Fruit fly (Drosophila melanogaster) whole organism, wandering third instar larva: ENCODE data around the gene Spn28Db.

Experiments used
- Abd-B ChIP-seq: fragments of >200 bp; optimal IDR thresholded peaks from 2 replicates; lab custom pipeline; 2017; ENCODE audit warnings: missing biosample characterization, missing genetic modification characterization
- CG32264 ChIP-seq: fragments of 200-800 bp; sonication (Bioruptor generic); optimal IDR thresholded peaks from 2 replicates; lab custom pipeline; 2016; ENCODE audit warnings: missing biosample characterization, missing genetic modification characterization
- CG9705 ChIP-seq: fragments of 200-800 bp; sonication (Bioruptor generic); optimal IDR thresholded peaks from 2 replicates; lab custom pipeline; 2018; ENCODE audit warnings: missing biosample characterization, mild to moderate bottlenecking, missing genetic modification characterization
- CrebA ChIP-seq: fragments of 200-800 bp; sonication (Bioruptor generic); optimal IDR thresholded peaks from 2 replicates; lab custom pipeline; 2016; ENCODE audit warnings: missing biosample characterization, mild to moderate bottlenecking, missing genetic modification characterization, borderline replicate concordance
- Dfd ChIP-seq: fragments of >200 bp; optimal IDR thresholded peaks from 2 replicates; lab custom pipeline; 2017; ENCODE audit warnings: missing biosample characterization, missing genetic modification characterization
- Dif ChIP-seq: fragments of 200-275, 200-300 bp; sonication (Bioruptor generic); optimal IDR thresholded peaks from 2 replicates; lab custom pipeline; 2018; ENCODE audit warnings: missing biosample characterization, missing genetic modification characterization; ENCODE audit not compliant: partially characterized antibody
- GATAd ChIP-seq: sonication (Bioruptor generic); optimal IDR thresholded peaks from 2 replicates; lab custom pipeline; 2016; ENCODE audit warnings: missing biosample characterization, missing genetic modification characterization
- HLH106 ChIP-seq: fragments of 200-800 bp; optimal IDR thresholded peaks from 3 replicates; lab custom pipeline; 2019; ENCODE audit warnings: missing biosample characterization, mild to moderate bottlenecking, missing genetic modification characterization, moderate library complexity
- Hnf4 ChIP-seq: fragments of 200-800 bp; sonication (Bioruptor generic); optimal IDR thresholded peaks from 2 replicates; lab custom pipeline; 2016; ENCODE audit warnings: missing biosample characterization, mild to moderate bottlenecking, missing genetic modification characterization
- Hr78 ChIP-seq: fragments of >200 bp; optimal IDR thresholded peaks from 2 replicates; lab custom pipeline; 2017; ENCODE audit warnings: missing biosample characterization, missing genetic modification characterization
- Hr83 ChIP-seq: fragments of 200-300 bp; sonication (Bioruptor generic); optimal IDR thresholded peaks from 2 replicates; lab custom pipeline; 2016; ENCODE audit warnings: missing biosample characterization, mild to moderate bottlenecking, missing genetic modification characterization, moderate library complexity; ENCODE audit not compliant: poor library complexity, severe bottlenecking
- Jra ChIP-seq: sonication (Bioruptor generic); optimal IDR thresholded peaks from 2 replicates; lab custom pipeline; 2016; ENCODE audit warnings: missing biosample characterization, missing genetic modification characterization
- Mio ChIP-seq: sonication (Bioruptor generic); optimal IDR thresholded peaks from 2 replicates; lab custom pipeline; 2016; ENCODE audit warnings: missing biosample characterization, missing genetic modification characterization
- Myc ChIP-seq: fragments of >200 bp; optimal IDR thresholded peaks from 2 replicates; lab custom pipeline; 2017
- N ChIP-seq: fragments of >200 bp; optimal IDR thresholded peaks from 2 replicates; lab custom pipeline; 2018; ENCODE audit warnings: missing biosample characterization, missing external identifiers, missing genetic modification characterization
- OdsH ChIP-seq: fragments of 200-800 bp; sonication (Bioruptor generic); optimal IDR thresholded peaks from 2 replicates; lab custom pipeline; 2016; ENCODE audit warnings: missing biosample characterization, mild to moderate bottlenecking, missing genetic modification characterization
- Rel ChIP-seq, 2 experiments: fragments of 200-800 bp; sonication (Bioruptor generic) in 1 of 2; optimal IDR thresholded peaks; 2 replicates in 1 of 2; 3 replicates in 1 of 2; lab custom pipeline; 2016 to 2019; ENCODE audit warnings: mild to moderate bottlenecking in 2 of 2, missing biosample characterization in 2 of 2, missing genetic modification characterization in 2 of 2, moderate library complexity in 1 of 2
- Sp1 ChIP-seq: fragments of 200-800 bp; sonication (Bioruptor generic); optimal IDR thresholded peaks from 3 replicates; lab custom pipeline; 2019; ENCODE audit warnings: missing biosample characterization, mild to moderate bottlenecking, missing genetic modification characterization, moderate library complexity
- Vsx2 ChIP-seq: fragments of 200-300, 225-300 bp; sonication (Bioruptor generic); optimal IDR thresholded peaks from 2 replicates; lab custom pipeline; 2018; ENCODE audit warnings: missing biosample characterization, missing genetic modification characterization; ENCODE audit not compliant: partially characterized antibody
- br ChIP-seq: fragments of 200-800 bp; sonication (Bioruptor generic); optimal IDR thresholded peaks from 2 replicates; lab custom pipeline; 2016; ENCODE audit warnings: missing biosample characterization, missing genetic modification characterization
- brk ChIP-seq: fragments of 200-800 bp; sonication (Bioruptor generic); optimal IDR thresholded peaks from 2 replicates; lab custom pipeline; 2016; ENCODE audit warnings: missing biosample characterization, mild to moderate bottlenecking, missing genetic modification characterization
- dl ChIP-seq, 2 experiments: fragments of 175-275, 200-275 bp in 1 of 2; fragments of 200-275 bp in 1 of 2; sonication (Bioruptor generic); optimal IDR thresholded peaks; lab custom pipeline; 2018; ENCODE audit warnings: mild to moderate bottlenecking in 2 of 2, missing biosample characterization in 2 of 2, missing genetic modification characterization in 2 of 2, moderate library complexity in 2 of 2; ENCODE audit not compliant: partially characterized antibody in 2 of 2, insufficient read depth in 1 of 2
- dmrt93B ChIP-seq: fragments of 200-800 bp; sonication (Bioruptor generic); optimal IDR thresholded peaks from 2 replicates; lab custom pipeline; 2018; ENCODE audit warnings: missing biosample characterization, mild to moderate bottlenecking, missing genetic modification characterization
- dsf ChIP-seq: sonication (Bioruptor generic); optimal IDR thresholded peaks from 2 replicates; lab custom pipeline; 2016; ENCODE audit warnings: missing biosample characterization, missing genetic modification characterization, borderline replicate concordance
- ey ChIP-seq: fragments of 200-800 bp; sonication (Bioruptor generic); optimal IDR thresholded peaks from 2 replicates; lab custom pipeline; 2016; ENCODE audit warnings: missing biosample characterization, missing genetic modification characterization
- foxo ChIP-seq, 2 experiments: fragments of 200-800 bp; sonication (Bioruptor generic); optimal IDR thresholded peaks; 2 replicates in 1 of 2; 3 replicates in 1 of 2; lab custom pipeline; 2016 to 2017; ENCODE audit warnings: missing biosample characterization in 2 of 2, missing genetic modification characterization in 2 of 2
- fru ChIP-seq: fragments of 200-800 bp; sonication (Bioruptor generic); optimal IDR thresholded peaks from 3 replicates; lab custom pipeline; 2016; ENCODE audit warnings: missing biosample characterization, mild to moderate bottlenecking, missing genetic modification characterization
- h ChIP-seq: fragments of 200-800 bp; sonication (Bioruptor generic); optimal IDR thresholded peaks from 3 replicates; lab custom pipeline; 2016; ENCODE audit warnings: missing biosample characterization, mild to moderate bottlenecking, missing genetic modification characterization
- jim ChIP-seq: fragments of 175-275, 200-325 bp; sonication (Bioruptor generic); optimal IDR thresholded peaks from 2 replicates; lab custom pipeline; 2016; ENCODE audit warnings: missing biosample characterization, mild to moderate bottlenecking, missing genetic modification characterization
- lola ChIP-seq: fragments of >200 bp; optimal IDR thresholded peaks from 2 replicates; lab custom pipeline; 2017; ENCODE audit warnings: missing biosample characterization, missing genetic modification characterization
- pan ChIP-seq: fragments of >200 bp; optimal IDR thresholded peaks from 2 replicates; lab custom pipeline; 2017
- psq ChIP-seq: fragments of 200-800 bp; sonication (Bioruptor generic); optimal IDR thresholded peaks from 3 replicates; lab custom pipeline; 2017; ENCODE audit warnings: missing biosample characterization, mild to moderate bottlenecking, missing genetic modification characterization, moderate library complexity
- rgr ChIP-seq: fragments of 200-800 bp; sonication (Bioruptor generic); optimal IDR thresholded peaks from 3 replicates; lab custom pipeline; 2016; ENCODE audit warnings: missing biosample characterization, mild to moderate bottlenecking, missing genetic modification characterization
- sage ChIP-seq: fragments of 200-800 bp; sonication (Bioruptor generic); optimal IDR thresholded peaks from 2 replicates; lab custom pipeline; 2016; ENCODE audit warnings: missing biosample characterization, mild to moderate bottlenecking, missing genetic modification characterization
- sv ChIP-seq: fragments of 200-800 bp; sonication (Bioruptor generic); optimal IDR thresholded peaks from 3 replicates; lab custom pipeline; 2016; ENCODE audit warnings: missing biosample characterization, missing genetic modification characterization
- tai ChIP-seq: sonication (Bioruptor generic); optimal IDR thresholded peaks from 2 replicates; lab custom pipeline; 2016; ENCODE audit warnings: missing biosample characterization, missing genetic modification characterization
- usp ChIP-seq: fragments of >200 bp; optimal IDR thresholded peaks from 2 replicates; lab custom pipeline; 2017; ENCODE audit warnings: missing biosample characterization, missing genetic modification characterization
- woc ChIP-seq: sonication (Bioruptor generic); optimal IDR thresholded peaks from 2 replicates; lab custom pipeline; 2016; ENCODE audit warnings: missing biosample characterization, mild to moderate bottlenecking, missing genetic modification characterization

Spn28Db gene

dm6 chr2L:7922088-7922487, 31.6 kb upstream of the Spn28Db start:
- TF ChIP-seq br (no peak), tai (GFP tag; lab: Kevin White, UChicago) (no peak), GATAd (no peak), usp (GFP tag; lab: Kevin White, UChicago) (no peak), woc (GFP tag; lab: Kevin White, UChicago) (no peak), OdsH (GFP tag; lab: Kevin White, UChicago) (no peak), Dfd (no peak), Hr83 (GFP tag; lab: Kevin White, UChicago) (no peak)

DNA sequence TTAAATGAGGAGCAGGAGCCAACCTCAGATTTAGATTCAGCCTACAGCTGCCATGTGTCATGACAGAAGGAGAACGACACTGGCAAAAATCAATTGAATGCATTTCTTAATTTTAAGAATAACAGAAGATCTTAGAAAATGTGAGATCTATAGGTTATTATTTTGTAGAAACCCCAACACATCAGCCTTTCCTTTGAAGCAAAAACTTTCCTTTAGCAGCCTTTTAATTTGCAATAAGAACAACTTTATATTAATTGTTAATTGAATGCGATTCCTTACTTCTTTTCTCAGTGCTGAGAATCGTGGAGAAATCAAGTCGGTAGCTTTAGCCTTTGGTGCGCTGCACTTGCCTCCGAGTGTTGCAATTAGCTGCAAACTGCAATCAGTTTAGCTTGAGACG, 30.1 kb upstream of the Spn28Db start:
- TF ChIP-seq sage (GFP tag; lab: Kevin White, UChicago) = no peak
- no peak for TF ChIP-seq GATAd

DNA sequence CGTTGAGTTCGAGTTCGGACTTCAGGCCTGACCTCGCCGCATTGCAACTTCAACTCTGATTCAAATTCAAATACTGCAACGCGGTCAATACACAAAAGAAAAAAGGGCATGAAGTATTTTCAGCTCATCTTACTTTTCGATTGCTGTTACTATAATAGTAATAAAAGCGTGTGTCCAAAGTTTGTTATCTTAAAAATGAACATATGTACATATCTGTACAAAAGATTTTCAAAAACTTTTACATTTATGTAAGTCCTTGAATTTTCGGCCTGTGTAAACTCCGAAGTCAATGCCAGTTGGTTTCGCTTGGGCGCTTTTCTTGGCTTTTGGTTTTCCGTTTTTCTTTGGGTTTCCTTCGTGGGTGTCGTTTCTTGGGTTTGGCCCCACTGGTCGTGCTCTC, 28.3 kb upstream of the Spn28Db start:
- peak; percentile 32 for TF ChIP-seq fru
- TF ChIP-seq tai (GFP tag; lab: Kevin White, UChicago) = no peak
- peak in 1 of 2 experiments; percentile 22 for TF ChIP-seq foxo (GFP tag; optimal IDR thresholded peaks at IDR 0.05; lab: Kevin White, UChicago)

dm6 chr2L:7916368-7916767, 25.9 kb upstream of the Spn28Db start:
- TF ChIP-seq N (GFP tag; lab: Kevin White, UChicago) = no peak
- peak; percentile 78 for TF ChIP-seq CrebA (GFP tag; lab: Kevin White, UChicago)
- TF ChIP-seq pan (lab: Kevin White, UChicago) = no peak
- peak; percentile 50 for TF ChIP-seq CG32264 (GFP tag; lab: Kevin White, UChicago)
- TF ChIP-seq HLH106 (tag; lab: Kevin White, UChicago) = peak; percentile 81
- TF ChIP-seq CG9705 (GFP tag; lab: Kevin White, UChicago) = peak; percentile 55
- TF ChIP-seq dsf (GFP tag; lab: Kevin White, UChicago) = peak; percentile 70
- TF ChIP-seq rgr = peak; percentile 96
- no peak for TF ChIP-seq dl (GFP tag; optimal IDR thresholded peaks at IDR 0.05; lab: Kevin White, UChicago; ENCODE audit: insufficient read depth in 1 of 2, partially characterized antibody in 2 of 2)
- TF ChIP-seq Abd-B (GFP tag; lab: Kevin White, UChicago) = no peak
- TF ChIP-seq Sp1 (GFP tag; lab: Kevin White, UChicago) = peak; percentile 94
- TF ChIP-seq sage (GFP tag; lab: Kevin White, UChicago) = no peak
- peak; percentile 81 for TF ChIP-seq h (GFP tag; lab: Kevin White, UChicago)
- TF ChIP-seq Jra (GFP tag; lab: Kevin White, UChicago) = peak; percentile 87
- no peak for TF ChIP-seq Dfd
- peak; percentile 63 for TF ChIP-seq Mio (GFP tag; lab: Kevin White, UChicago)
- peak; percentile 95 for TF ChIP-seq Hnf4 (GFP tag; lab: Kevin White, UChicago)
- no peak for TF ChIP-seq usp (GFP tag; lab: Kevin White, UChicago)
- no peak for TF ChIP-seq Hr78 (GFP tag; lab: Kevin White, UChicago)
- peak; percentile 94 for TF ChIP-seq fru
- TF ChIP-seq jim (GFP tag; lab: Kevin White, UChicago) = no peak
- TF ChIP-seq GATAd = peak; percentile 54
- TF ChIP-seq foxo (GFP tag; optimal IDR thresholded peaks at IDR 0.05; lab: Kevin White, UChicago) = peak in 1 of 2 experiments; percentile 95
- TF ChIP-seq br = peak; percentile 94
- no peak for TF ChIP-seq Rel (GFP tag; optimal IDR thresholded peaks at IDR 0.05; lab: Kevin White, UChicago)
- peak; percentile 83 for TF ChIP-seq Rel (tag; optimal IDR thresholded peaks at IDR 0.05; lab: Kevin White, UChicago)
- TF ChIP-seq tai (GFP tag; lab: Kevin White, UChicago) = peak; percentile 85
- peak; percentile 93 for TF ChIP-seq OdsH (GFP tag; lab: Kevin White, UChicago)
- TF ChIP-seq dmrt93B (GFP tag; lab: Kevin White, UChicago) = peak; percentile 69
- TF ChIP-seq Dif (GFP tag; lab: Kevin White, UChicago) = no peak
- peak; percentile 55 for TF ChIP-seq woc (GFP tag; lab: Kevin White, UChicago)
- TF ChIP-seq Myc = no peak
- TF ChIP-seq brk (GFP tag; lab: Kevin White, UChicago) = peak; percentile 86
- peak; percentile 91 for TF ChIP-seq psq (GFP tag; lab: Kevin White, UChicago)
- TF ChIP-seq ey (GFP tag; lab: Kevin White, UChicago) = peak; percentile 94
- TF ChIP-seq sv = peak; percentile 31
- no peak for TF ChIP-seq lola (GFP tag; lab: Kevin White, UChicago)
- no peak for TF ChIP-seq Vsx2
